Fruit fly (Drosophila melanogaster) whole organism, embryonic: ENCODE data around the gene tst.
A peak's percentile ranks its signal among the peaks of the same experiment; 100 is the strongest.

Source experiments
- Abd-B ChIP-seq: fragments of 200-800 bp; sonication (Bioruptor generic); optimal IDR thresholded peaks from 2 replicates; lab custom pipeline; 2018; ENCODE audit warnings: missing biosample characterization, mild to moderate bottlenecking, missing genetic modification characterization, moderate library complexity
- Adf1 ChIP-seq: fragments of 200-800 bp; sonication (Bioruptor generic); IDR thresholded peaks from 2 replicates; pipeline ENCODE4 v1.3.6; 2022; ENCODE audit warnings: missing biosample characterization, missing genetic modification characterization
- BEAF-32 ChIP-seq: fragments of 200-800 bp; sonication (Bioruptor generic); optimal IDR thresholded peaks from 3 replicates; lab custom pipeline; 2017; ENCODE audit warnings: missing biosample characterization, missing genetic modification characterization, mild to moderate bottlenecking, moderate library complexity, missing genetic modification reagents
- Blimp-1 ChIP-seq: fragments of 200-800 bp; sonication (Bioruptor generic); optimal IDR thresholded peaks from 3 replicates; lab custom pipeline; 2018; ENCODE audit warnings: missing biosample characterization, missing genetic modification characterization, mild to moderate bottlenecking, moderate library complexity, missing genetic modification reagents
- CG10209 ChIP-seq: fragments of 200-800 bp; sonication (Bioruptor generic); optimal IDR thresholded peaks from 3 replicates; lab custom pipeline; 2017; ENCODE audit warnings: missing biosample characterization, mild to moderate bottlenecking, missing genetic modification characterization, missing genetic modification reagents
- CG10654 ChIP-seq: fragments of 200-800 bp; sonication (Bioruptor generic); optimal IDR thresholded peaks from 2 replicates; lab custom pipeline; 2016; ENCODE audit warnings: missing biosample characterization, missing genetic modification characterization
- CG11247 ChIP-seq: fragments of 200-800 bp; sonication (Bioruptor generic); IDR thresholded peaks from 2 replicates; pipeline ENCODE4 v1.3.6; 2022; ENCODE audit warnings: missing biosample characterization, missing genetic modification characterization
- CG11456 ChIP-seq: fragments of 200-800 bp; sonication (Bioruptor generic); IDR thresholded peaks from 3 replicates; pipeline ENCODE4 v1.3.6; 2022; ENCODE audit warnings: missing biosample characterization, missing genetic modification characterization
- CG12155 ChIP-seq: fragments of 200-800 bp; sonication (Bioruptor generic); optimal IDR thresholded peaks from 3 replicates; lab custom pipeline; 2016; ENCODE audit warnings: missing biosample characterization, missing genetic modification characterization
- CG13287 ChIP-seq: fragments of 200-800 bp; sonication (Bioruptor generic); IDR thresholded peaks from 2 replicates; pipeline ENCODE4 v1.3.6; 2022; ENCODE audit warnings: missing biosample characterization, missing genetic modification characterization; ENCODE audit not compliant: partially characterized antibody
- CG13296 ChIP-seq: fragments of 200-800 bp; sonication (Bioruptor generic); optimal IDR thresholded peaks from 3 replicates; lab custom pipeline; 2018; ENCODE audit warnings: missing biosample characterization, mild to moderate bottlenecking, missing genetic modification characterization
- CG14014 ChIP-seq: fragments of 200-800 bp; sonication (Bioruptor generic); IDR thresholded peaks from 2 replicates; pipeline ENCODE4 v1.3.6; 2022; ENCODE audit warnings: missing biosample characterization, missing genetic modification characterization
- CG14710 ChIP-seq: fragments of 200-800 bp; sonication (Bioruptor generic); optimal IDR thresholded peaks from 3 replicates; lab custom pipeline; 2019; ENCODE audit warnings: missing biosample characterization, mild to moderate bottlenecking, missing genetic modification characterization, moderate library complexity
- CG15514 ChIP-seq: fragments of 200-800 bp; sonication (Bioruptor generic); optimal IDR thresholded peaks from 3 replicates; lab custom pipeline; 2017; ENCODE audit warnings: missing biosample characterization, missing genetic modification characterization, mild to moderate bottlenecking, moderate library complexity, missing genetic modification reagents
- CG1647 ChIP-seq: fragments of 200-800 bp; sonication (Bioruptor generic); optimal IDR thresholded peaks from 3 replicates; lab custom pipeline; 2016; ENCODE audit warnings: missing biosample characterization, missing genetic modification characterization
- CG17829 ChIP-seq: fragments of 200-800 bp; optimal IDR thresholded peaks from 2 replicates; lab custom pipeline; 2019; ENCODE audit warnings: missing biosample characterization, mild to moderate bottlenecking, missing genetic modification characterization, moderate library complexity
- CG2116 ChIP-seq: fragments of 200-800 bp; sonication (Bioruptor generic); optimal IDR thresholded peaks from 3 replicates; lab custom pipeline; 2018; ENCODE audit warnings: missing biosample characterization, mild to moderate bottlenecking, missing genetic modification characterization
- CG2120 ChIP-seq: fragments of 200-800 bp; sonication (Bioruptor generic); optimal IDR thresholded peaks from 3 replicates; lab custom pipeline; 2016; ENCODE audit warnings: missing biosample characterization, missing genetic modification characterization
- CG2129 ChIP-seq: fragments of 200-800 bp; sonication (Bioruptor generic); IDR thresholded peaks from 2 replicates; pipeline ENCODE4 v1.3.6; 2022; ENCODE audit warnings: missing biosample characterization, missing genetic modification characterization; ENCODE audit not compliant: partially characterized antibody
- CG2875 ChIP-seq: fragments of 200-800 bp; sonication (Bioruptor generic); optimal IDR thresholded peaks from 2 replicates; lab custom pipeline; 2017; ENCODE audit warnings: missing biosample characterization, mild to moderate bottlenecking, missing genetic modification characterization, missing genetic modification reagents
- CG3065 ChIP-seq: fragments of 200-800 bp; sonication (Bioruptor generic); optimal IDR thresholded peaks from 2 replicates; lab custom pipeline; 2016; ENCODE audit warnings: missing biosample characterization, missing genetic modification characterization
- CG34376 ChIP-seq: fragments of 200-800 bp; sonication (Bioruptor generic); optimal IDR thresholded peaks from 2 replicates; lab custom pipeline; 2018; ENCODE audit warnings: missing biosample characterization, mild to moderate bottlenecking, missing genetic modification characterization
- CG34422 ChIP-seq: fragments of 200-800 bp; sonication (Bioruptor generic); IDR thresholded peaks from 3 replicates; pipeline ENCODE4 v1.3.6; 2022; ENCODE audit warnings: missing biosample characterization, missing genetic modification characterization
- CG43689 ChIP-seq: fragments of 200-800 bp; sonication (Bioruptor generic); IDR thresholded peaks from 2 replicates; pipeline ENCODE4 v1.3.6; 2022; ENCODE audit warnings: missing biosample characterization, missing genetic modification characterization
- CG4617 ChIP-seq: fragments of 200-800 bp; sonication (Bioruptor generic); optimal IDR thresholded peaks from 3 replicates; lab custom pipeline; 2016; ENCODE audit warnings: missing biosample characterization, missing genetic modification characterization, borderline replicate concordance
- CG4820 ChIP-seq: fragments of 200-800 bp; sonication (Bioruptor generic); optimal IDR thresholded peaks from 3 replicates; lab custom pipeline; 2016; ENCODE audit warnings: missing biosample characterization, missing genetic modification characterization
- CG9932 ChIP-seq: fragments of 200-800 bp; sonication (Bioruptor generic); IDR thresholded peaks from 2 replicates; pipeline ENCODE4 v1.3.6; 2022; ENCODE audit warnings: missing biosample characterization, missing genetic modification characterization
- Dp ChIP-seq: fragments of 200-800 bp; sonication (Bioruptor generic); optimal IDR thresholded peaks from 2 replicates; lab custom pipeline; 2018; ENCODE audit warnings: missing biosample characterization, mild to moderate bottlenecking, missing genetic modification characterization, moderate library complexity
- Dref ChIP-seq: fragments of 200-800 bp; sonication (Bioruptor generic); IDR thresholded peaks from 2 replicates; pipeline ENCODE4 v1.3.6; 2022; ENCODE audit warnings: missing biosample characterization, missing genetic modification characterization
- E2f1 ChIP-seq: fragments of 200-800 bp; sonication (Bioruptor generic); IDR thresholded peaks from 2 replicates; pipeline ENCODE4 v1.3.6; 2022; ENCODE audit warnings: missing biosample characterization, missing genetic modification characterization
- E2f2 ChIP-seq: fragments of 200-800 bp; sonication (Bioruptor generic); IDR thresholded peaks from 2 replicates; pipeline ENCODE4 v1.3.6; 2022; ENCODE audit warnings: missing biosample characterization, missing genetic modification characterization
- Ets97D ChIP-seq: fragments of 200-800 bp; sonication (Bioruptor generic); optimal IDR thresholded peaks from 3 replicates; lab custom pipeline; 2016; ENCODE audit warnings: missing biosample characterization, missing genetic modification characterization
- Hsf ChIP-seq: fragments of 200-800 bp; sonication (Bioruptor generic); optimal IDR thresholded peaks from 3 replicates; lab custom pipeline; 2016; ENCODE audit warnings: missing biosample characterization, missing genetic modification characterization
- Lhr ChIP-seq: fragments of 200-800 bp; sonication (Bioruptor generic); optimal IDR thresholded peaks from 3 replicates; lab custom pipeline; 2017; ENCODE audit warnings: mild to moderate bottlenecking, missing biosample characterization, missing genetic modification reagents, missing genetic modification characterization
- MBD-R2 ChIP-seq: fragments of 200-800 bp; sonication (Bioruptor generic); IDR thresholded peaks from 2 replicates; pipeline ENCODE4 v1.3.6; 2022; ENCODE audit warnings: missing biosample characterization, missing genetic modification characterization
- MESR4 ChIP-seq: fragments of 200-800 bp; sonication (Bioruptor generic); optimal IDR thresholded peaks from 2 replicates; lab custom pipeline; 2018; ENCODE audit warnings: missing biosample characterization, mild to moderate bottlenecking, missing genetic modification characterization, moderate library complexity
- Med ChIP-seq: fragments of 200-800 bp; sonication (Bioruptor generic); peaks from one replicate; lab custom pipeline; 2016; ENCODE audit warnings: missing biosample characterization, missing genetic modification characterization, mild to moderate bottlenecking, inconsistent platforms, moderate library complexity
- Poxn ChIP-seq: fragments of 200-800 bp; sonication (Bioruptor generic); IDR thresholded peaks from 2 replicates; pipeline ENCODE4 v1.3.6; 2022; ENCODE audit warnings: missing biosample characterization, missing genetic modification characterization
- Rfx ChIP-seq: fragments of 200-800 bp; sonication (Bioruptor generic); IDR thresholded peaks from 2 replicates; pipeline ENCODE4 v1.3.6; 2022; ENCODE audit warnings: missing biosample characterization, missing genetic modification characterization
- Xrp1 ChIP-seq: fragments of 200-800 bp; sonication (Bioruptor generic); IDR thresholded peaks from 2 replicates; pipeline ENCODE4 v1.3.6; 2022; ENCODE audit warnings: missing biosample characterization, missing genetic modification characterization
- YL-1 ChIP-seq: fragments of 200-800 bp; sonication (Bioruptor generic); optimal IDR thresholded peaks from 3 replicates; lab custom pipeline; 2017; ENCODE audit warnings: missing biosample characterization, mild to moderate bottlenecking, missing genetic modification characterization
- ara ChIP-seq: fragments of 200-800 bp; sonication (Bioruptor generic); IDR thresholded peaks from 2 replicates; pipeline ENCODE4 v1.3.6; 2022; ENCODE audit warnings: missing biosample characterization, missing genetic modification characterization
- lilli ChIP-seq: fragments of 200-800 bp; sonication (Bioruptor generic); optimal IDR thresholded peaks from 3 replicates; lab custom pipeline; 2016; ENCODE audit warnings: missing biosample characterization, missing genetic modification characterization
- oc ChIP-seq: fragments of 200-800 bp; sonication (Bioruptor generic); optimal IDR thresholded peaks from 2 replicates; lab custom pipeline; 2018; ENCODE audit warnings: missing biosample characterization, mild to moderate bottlenecking, missing genetic modification characterization, moderate library complexity
- pzg ChIP-seq: fragments of 200-800 bp; sonication (Bioruptor generic); optimal IDR thresholded peaks from 3 replicates; lab custom pipeline; 2018; ENCODE audit warnings: missing biosample characterization, mild to moderate bottlenecking, missing genetic modification characterization, moderate library complexity
- sens ChIP-seq: fragments of 200-800 bp; sonication (Bioruptor generic); peaks from one replicate; lab custom pipeline; 2016; ENCODE audit warnings: missing biosample characterization, missing genetic modification characterization
- sob ChIP-seq: fragments of 200-800 bp; sonication (Bioruptor generic); IDR thresholded peaks from 2 replicates; pipeline ENCODE4 v1.3.6; 2022; ENCODE audit warnings: missing biosample characterization, missing genetic modification characterization
- tna ChIP-seq: fragments of 200-800 bp; sonication (Bioruptor generic); IDR thresholded peaks from 2 replicates; pipeline ENCODE4 v1.3.6; 2022; ENCODE audit warnings: missing biosample characterization, missing genetic modification characterization; ENCODE audit not compliant: partially characterized antibody
- trem ChIP-seq: fragments of 200-800 bp; optimal IDR thresholded peaks from 3 replicates; lab custom pipeline; 2019; ENCODE audit warnings: missing biosample characterization, mild to moderate bottlenecking, missing genetic modification characterization, moderate library complexity
- zen ChIP-seq: fragments of 200-800 bp; sonication (Bioruptor generic); optimal IDR thresholded peaks from 3 replicates; lab custom pipeline; 2018; ENCODE audit warnings: missing biosample characterization, mild to moderate bottlenecking, missing genetic modification characterization, moderate library complexity

The tst gene

dm6 chr3R:23763015-23763414 lies 9.6 kb downstream of the tst start, which contains the start of gene udt (continued):
- peak; percentile 19 for TF ChIP-seq CG2116 (GFP tag; lab: Kevin White, UChicago)
- 0 out of 2 replicates have a peak, but pooled peaks have one; percentile 22 for TF ChIP-seq CG11247 (GFP tag; lab: Robert Waterston, UW)
- no peak for TF ChIP-seq CG2875 (GFP tag; lab: Kevin White, UChicago)
- peak; percentile 11 for TF ChIP-seq CG10209 (GFP tag; lab: Kevin White, UChicago)
- TF ChIP-seq Dref (GFP tag; lab: Robert Waterston, UW) = 0 out of 2 replicates have a peak, but pooled peaks have one; percentile 34
- TF ChIP-seq CG17829 (tag; lab: Kevin White, UChicago) = no peak
- TF ChIP-seq Abd-B = peak; percentile 46
- TF ChIP-seq sens = peak; percentile 80
- peak; percentile 18; the same call in 1 of the 2 replicates for TF ChIP-seq CG9932 (GFP tag; lab: Robert Waterston, UW)
- TF ChIP-seq E2f1 (GFP tag; lab: Robert Waterston, UW) = no peak
- peak; percentile 32; the same call in 1 of the 2 replicates for TF ChIP-seq MBD-R2 (GFP tag; lab: Robert Waterston, UW)
- TF ChIP-seq CG2129 (GFP tag; lab: Robert Waterston, UW) = no peak
- peak; percentile 51 for TF ChIP-seq oc
- no peak for TF ChIP-seq Blimp-1
- peak; percentile 1 for TF ChIP-seq Hsf (GFP tag; lab: Kevin White, UChicago)
- peak; percentile 58 for TF ChIP-seq CG4617 (GFP tag; lab: Kevin White, UChicago)
- TF ChIP-seq Med (GFP tag; lab: Kevin White, UChicago) = peak; percentile 78
- 0 out of 3 replicates have a peak, but pooled peaks have one; percentile 15 for TF ChIP-seq CG34422 (GFP tag; lab: Robert Waterston, UW)
- TF ChIP-seq YL-1 (GFP tag; lab: Kevin White, UChicago) = peak; percentile 12
- peak; percentile 47; the same call in 1 of the 2 replicates for TF ChIP-seq Rfx (GFP tag; lab: Robert Waterston, UW)
- peak; percentile 38; the same call in 1 of the 2 replicates for TF ChIP-seq ara (GFP tag; lab: Robert Waterston, UW)
- TF ChIP-seq CG11456 (GFP tag; lab: Robert Waterston, UW) = no peak
- TF ChIP-seq CG14014 (GFP tag; lab: Robert Waterston, UW) = no peak
- peak; percentile 27 for TF ChIP-seq Dp (GFP tag; lab: Kevin White, UChicago)
- no peak for TF ChIP-seq CG3065 (GFP tag; lab: Kevin White, UChicago)
- peak; percentile 48 for TF ChIP-seq CG2120 (GFP tag; lab: Kevin White, UChicago)
- TF ChIP-seq BEAF-32 (GFP tag; lab: Kevin White, UChicago) = peak; percentile 20
- TF ChIP-seq tna (GFP tag; lab: Robert Waterston, UW) = 0 out of 2 replicates have a peak, but pooled peaks have one; percentile 10
- peak; percentile 42 for TF ChIP-seq pzg
- peak; percentile 35 for TF ChIP-seq trem (tag; lab: Kevin White, UChicago)
- TF ChIP-seq Poxn (GFP tag; lab: Robert Waterston, UW) = no peak
- no peak for TF ChIP-seq sob
- no peak for TF ChIP-seq Lhr (GFP tag; lab: Kevin White, UChicago)
- TF ChIP-seq CG12155 (GFP tag; lab: Kevin White, UChicago) = peak; percentile 14
- peak; percentile 26 for TF ChIP-seq CG14710 (tag; lab: Kevin White, UChicago)
- TF ChIP-seq CG13287 (GFP tag; lab: Robert Waterston, UW) = peak; percentile 33; the same call in 1 of the 2 replicates
- peak; percentile 18 for TF ChIP-seq CG4820 (GFP tag; lab: Kevin White, UChicago)
- peak; percentile 6 for TF ChIP-seq Ets97D (GFP tag; lab: Kevin White, UChicago)
- TF ChIP-seq E2f2 (GFP tag; lab: Robert Waterston, UW) = peak; percentile 42
- TF ChIP-seq Xrp1 = 0 out of 2 replicates have a peak, but pooled peaks have one; percentile 14
- TF ChIP-seq CG13296 = no peak
- no peak for TF ChIP-seq CG43689 (GFP tag; lab: Robert Waterston, UW)
- peak; percentile 64 for TF ChIP-seq MESR4
- peak; percentile 13 for TF ChIP-seq lilli (GFP tag; lab: Kevin White, UChicago)
- peak; percentile 55 for TF ChIP-seq CG15514 (GFP tag; lab: Kevin White, UChicago)
- peak; percentile 6 for TF ChIP-seq CG10654 (GFP tag; lab: Kevin White, UChicago)
- peak; percentile 24 for TF ChIP-seq CG1647
- TF ChIP-seq Adf1 (GFP tag; lab: Robert Waterston, UW) = no peak
- peak; percentile 53 for TF ChIP-seq zen (tag; lab: Kevin White, UChicago)
- peak; percentile 4 for TF ChIP-seq CG34376 (GFP tag; lab: Kevin White, UChicago)
